Worm (Caenorhabditis elegans) whole organism, L4 larva: Measurements from ENCODE around the gene nspc-19.

Experiments used
- F10B5.3 ChIP-seq: sonication (generic microtip); optimal IDR thresholded peaks from 2 replicates; lab custom pipeline; 2016; ENCODE audit warnings: mild to moderate bottlenecking, missing genetic modification characterization, missing compliant biosample characterization
- F49E8.2 ChIP-seq: sonication (generic microtip); optimal IDR thresholded peaks from 2 replicates; lab custom pipeline; 2016; ENCODE audit warnings: missing compliant biosample characterization, mild to moderate bottlenecking, missing genetic modification characterization, borderline replicate concordance
- Y105C5A.15 ChIP-seq: fragments of 200-800 bp; sonication (Bioruptor generic); IDR thresholded peaks from 2 replicates; pipeline ENCODE4 v1.3.6; 2022; ENCODE audit warnings: missing genetic modification characterization, missing compliant biosample characterization
- Y48G9A.11 ChIP-seq: fragments of 200-800 bp; sonication (Bioruptor generic); IDR thresholded peaks from 2 replicates; pipeline ENCODE4 v1.3.6; 2022; ENCODE audit warnings: missing genetic modification reagents, missing genetic modification characterization, missing compliant biosample characterization
- Y5F2A.4 ChIP-seq: fragments of 200-800 bp; sonication (Bioruptor generic); optimal IDR thresholded peaks from 2 replicates; lab custom pipeline; 2018; ENCODE audit warnings: mild to moderate bottlenecking, missing genetic modification characterization, missing compliant biosample characterization
- Y75B8A.6 ChIP-seq: fragments of 200-800 bp; sonication (Bioruptor generic); IDR thresholded peaks from 2 replicates; pipeline ENCODE4 v1.3.6; 2022; ENCODE audit warnings: missing genetic modification reagents, missing genetic modification characterization, missing compliant biosample characterization
- aha-1 ChIP-seq: fragments of 150-350 bp; peaks from one replicate; lab custom pipeline; 2014; ENCODE audit warnings: missing biosample characterization, missing genetic modification characterization
- ceh-20 ChIP-seq: fragments of 200-800 bp; sonication (Bioruptor generic); IDR thresholded peaks from 2 replicates; pipeline ENCODE4 v1.3.6; 2022; ENCODE audit warnings: missing genetic modification reagents, missing genetic modification characterization, missing compliant biosample characterization
- ceh-62 ChIP-seq: sonication (generic microtip); optimal IDR thresholded peaks from 2 replicates; lab custom pipeline; 2017; ENCODE audit warnings: missing biosample characterization, missing genetic modification characterization
- ceh-82 ChIP-seq: sonication (generic microtip); optimal IDR thresholded peaks from 2 replicates; lab custom pipeline; 2017; ENCODE audit warnings: missing biosample characterization, missing genetic modification characterization
- cey-2 ChIP-seq: sonication (generic microtip); optimal IDR thresholded peaks from 3 replicates; lab custom pipeline; 2017; ENCODE audit warnings: missing genetic modification characterization, mild to moderate bottlenecking, missing compliant biosample characterization, antibody characterized with exemption, borderline replicate concordance; ENCODE audit not compliant: insufficient read depth
- daf-12 ChIP-seq: fragments of 150-350 bp; optimal IDR thresholded peaks from 2 replicates; lab custom pipeline; 2014; ENCODE audit warnings: missing biosample characterization, missing genetic modification reagents, missing genetic modification characterization
- dmd-6 ChIP-seq: fragments of 200-800 bp; sonication (Bioruptor generic); IDR thresholded peaks from 2 replicates; pipeline ENCODE4 v1.3.6; 2022; ENCODE audit warnings: missing genetic modification reagents, missing genetic modification characterization, missing compliant biosample characterization
- duxl-1 ChIP-seq: sonication (generic microtip); optimal IDR thresholded peaks from 2 replicates; lab custom pipeline; 2016; ENCODE audit warnings: mild to moderate bottlenecking, missing genetic modification characterization, moderate library complexity, missing compliant biosample characterization; ENCODE audit not compliant: poor library complexity
- fos-1 ChIP-seq: fragments of 150-350 bp; optimal IDR thresholded peaks from 2 replicates; lab custom pipeline; 2014; ENCODE audit warnings: missing biosample characterization, missing genetic modification characterization
- hlh-11 ChIP-seq: fragments of 200-800 bp; sonication (Bioruptor generic); optimal IDR thresholded peaks from 2 replicates; lab custom pipeline; 2018; ENCODE audit warnings: mild to moderate bottlenecking, missing genetic modification characterization, missing compliant biosample characterization
- hlh-30 ChIP-seq: sonication (generic microtip); optimal IDR thresholded peaks from 2 replicates; lab custom pipeline; 2017; ENCODE audit warnings: antibody characterized with exemption, mild to moderate bottlenecking, missing genetic modification characterization, missing compliant biosample characterization; ENCODE audit not compliant: insufficient read depth
- jun-1 ChIP-seq: fragments of 150-350 bp; optimal IDR thresholded peaks from 2 replicates; lab custom pipeline; 2014; ENCODE audit warnings: missing biosample characterization, missing genetic modification reagents, missing genetic modification characterization
- lim-7 ChIP-seq: fragments of 200-800 bp; sonication (Bioruptor generic); IDR thresholded peaks from 2 replicates; pipeline ENCODE4 v1.3.6; 2022; ENCODE audit warnings: missing genetic modification characterization, missing compliant biosample characterization
- lin-1 ChIP-seq: fragments of 200-800 bp; sonication (Bioruptor generic); IDR thresholded peaks from 2 replicates; pipeline ENCODE4 v1.3.6; 2022; ENCODE audit warnings: missing genetic modification reagents, missing genetic modification characterization, missing compliant biosample characterization
- lir-3 ChIP-seq: sonication (generic microtip); optimal IDR thresholded peaks from 2 replicates; lab custom pipeline; 2016; ENCODE audit warnings: mild to moderate bottlenecking, missing genetic modification characterization, missing compliant biosample characterization
- madf-9 ChIP-seq: fragments of 200-800 bp; sonication (Bioruptor generic); conservative IDR thresholded peaks from 2 replicates; pipeline ENCODE4 v1.3.6; 2022; ENCODE audit warnings: missing genetic modification reagents, missing genetic modification characterization, missing compliant biosample characterization
- mdl-1 ChIP-seq, 2 experiments: fragments of 150-350 bp in 1 of 2; sonication (generic microtip) in 1 of 2; optimal IDR thresholded peaks; 2 replicates each; lab custom pipeline; 2014 to 2017; ENCODE audit warnings: missing biosample characterization in 2 of 2, missing genetic modification characterization in 2 of 2
- mep-1 ChIP-seq: fragments of 150-350 bp; sonication (generic microtip); optimal IDR thresholded peaks from 3 replicates; lab custom pipeline; 2014; ENCODE audit warnings: missing biosample characterization, missing genetic modification characterization
- mxl-2 ChIP-seq: fragments of 200-800 bp; sonication (Bioruptor generic); conservative IDR thresholded peaks from 2 replicates; pipeline ENCODE4 v1.3.6; 2022; ENCODE audit warnings: missing genetic modification reagents, missing genetic modification characterization, missing compliant biosample characterization
- mxl-3 ChIP-seq: fragments of 200-800 bp; sonication (Bioruptor generic); optimal IDR thresholded peaks from 2 replicates; lab custom pipeline; 2018; ENCODE audit warnings: mild to moderate bottlenecking, missing genetic modification characterization, missing compliant biosample characterization
- nhr-102 ChIP-seq: sonication (generic microtip); optimal IDR thresholded peaks from 2 replicates; lab custom pipeline; 2016; ENCODE audit warnings: mild to moderate bottlenecking, missing genetic modification characterization, moderate library complexity, missing compliant biosample characterization
- nhr-28 ChIP-seq: fragments of 150-350 bp; optimal IDR thresholded peaks from 2 replicates; lab custom pipeline; 2014; ENCODE audit warnings: missing biosample characterization, missing genetic modification characterization
- nhr-48 ChIP-seq: sonication (generic microtip); optimal IDR thresholded peaks from 2 replicates; lab custom pipeline; 2016; ENCODE audit warnings: mild to moderate bottlenecking, missing genetic modification characterization, missing compliant biosample characterization
- pha-4 ChIP-seq, 2 experiments: fragments of 150-350 bp in 1 of 2; fragments of 200-800 bp in 1 of 2; sonication (Bioruptor generic) in 1 of 2; IDR thresholded peaks in 1 of 2; optimal IDR thresholded peaks in 1 of 2; 2 replicates each; pipeline versions ENCODE4 v1.3.6 to Lab custom; 2014 to 2022; ENCODE audit warnings: missing genetic modification characterization in 2 of 2, missing genetic modification reagents in 2 of 2, missing biosample characterization in 1 of 2, missing compliant biosample characterization in 1 of 2
- saeg-2 ChIP-seq: fragments of 200-800 bp; sonication (Bioruptor generic); IDR thresholded peaks from 2 replicates; pipeline ENCODE4 v1.3.6; 2022; ENCODE audit warnings: missing genetic modification reagents, missing genetic modification characterization, missing compliant biosample characterization
- set-16 ChIP-seq: fragments of 200-800 bp; sonication (Bioruptor generic); IDR thresholded peaks from 2 replicates; pipeline ENCODE4 v1.3.6; 2022; ENCODE audit warnings: missing genetic modification reagents, missing genetic modification characterization, missing compliant biosample characterization
- skn-1 ChIP-seq: fragments of 150-350 bp; optimal IDR thresholded peaks from 2 replicates; lab custom pipeline; 2014; ENCODE audit warnings: missing biosample characterization, missing genetic modification characterization
- tra-1 ChIP-seq: fragments of 200-800 bp; sonication (Bioruptor generic); IDR thresholded peaks from 2 replicates; pipeline ENCODE4 v1.3.6; 2022; ENCODE audit warnings: missing genetic modification reagents, missing genetic modification characterization, missing compliant biosample characterization
- unc-62 ChIP-seq, 3 experiments: fragments of 150-350 bp in 1 of 3; sonication (generic microtip); optimal IDR thresholded peaks in 2 of 3; peaks in 1 of 3; 1 replicate in 1 of 3; 2 replicates in 2 of 3; lab custom pipeline; 2014 to 2017; ENCODE audit warnings: missing biosample characterization in 3 of 3, missing genetic modification characterization in 3 of 3, missing genetic modification reagents in 3 of 3, missing genotype in 1 of 3
- zfp-2 ChIP-seq: sonication (generic microtip); optimal IDR thresholded peaks from 2 replicates; lab custom pipeline; 2016; ENCODE audit warnings: mild to moderate bottlenecking, missing genetic modification characterization, missing compliant biosample characterization
- zfp-3 ChIP-seq: fragments of 200-800 bp; sonication (Bioruptor generic); conservative IDR thresholded peaks from 2 replicates; pipeline ENCODE4 v1.3.6; 2022; ENCODE audit warnings: missing genetic modification reagents, missing genetic modification characterization, missing compliant biosample characterization
- zip-11 ChIP-seq: fragments of 200-800 bp; sonication (Bioruptor generic); IDR thresholded peaks from 2 replicates; pipeline ENCODE4 v1.3.6; 2022; ENCODE audit warnings: missing genetic modification characterization, missing compliant biosample characterization

Gene nspc-19

ce11 chrX:14505578-14506353, 22.7 kb upstream of the nspc-19 start (continued):
- TF ChIP-seq hlh-30 (tag; lab: Kevin White, UChicago) (peak; percentile 78), madf-9 (no peak), lim-7 (GFP tag; lab: Robert Waterston, UW) (0 out of 2 replicates have a peak, but pooled peaks have one; percentile 45), zip-11 (GFP tag; lab: Robert Waterston, UW) (no peak), F10B5.3 (tag; lab: Kevin White, UChicago) (no peak), ceh-82 (no peak), Y75B8A.6 (GFP tag; lab: Robert Waterston, UW) (no peak), zfp-2 (tag; lab: Kevin White, UChicago) (no peak), cey-2 (tag; lab: Kevin White, UChicago) (peak; percentile 31), Y48G9A.11 (GFP tag; lab: Robert Waterston, UW) (no peak), lin-1 (peak; percentile 65), F49E8.2 (tag; lab: Kevin White, UChicago) (no peak), mxl-3 (GFP tag; lab: Kevin White, UChicago) (peak; percentile 90), pha-4 (GFP tag; IDR thresholded peaks at IDR 0.05; lab: Robert Waterston, UW) (no peak; the same call in 1 of the 2 replicates), pha-4 (tag; optimal IDR thresholded peaks at IDR 0.05; lab: Kevin White, UChicago) (peak; percentile 11), ceh-62 (tag; lab: Kevin White, UChicago) (no peak), jun-1 (tag; lab: Kevin White, UChicago) (no peak), set-16 (GFP tag; lab: Robert Waterston, UW) (peak; percentile 68), mxl-2 (GFP tag; lab: Robert Waterston, UW) (0 out of 2 replicates have a peak, but pooled peaks have one; percentile 23), duxl-1 (no peak), Y5F2A.4 (GFP tag; lab: Kevin White, UChicago) (no peak), saeg-2 (no peak), lir-3 (tag; lab: Kevin White, UChicago) (no peak), zfp-3 (GFP tag; lab: Robert Waterston, UW) (no peak), skn-1 (tag; lab: Kevin White, UChicago) (no peak), fos-1 (tag; lab: Kevin White, UChicago) (no peak)
- TF ChIP-seq, all 104 proteins: peak for 34

ce11 chrX:14507992-14508391, 20.5 kb upstream of the nspc-19 start:
- TF ChIP-seq tra-1 (GFP tag; lab: Robert Waterston, UW) (0 out of 2 replicates have a peak, but pooled peaks have one; percentile 40), unc-62 (GFP tag; optimal IDR thresholded peaks at IDR 0.05 in 1 of 2; lab: Kevin White, UChicago) (peak in 1 of 2 experiments; percentile 8), unc-62 (tag; optimal IDR thresholded peaks at IDR 0.05; lab: Kevin White, UChicago) (no peak), set-16 (GFP tag; lab: Robert Waterston, UW) (0 out of 2 replicates have a peak, but pooled peaks have one; percentile 11), dmd-6 (GFP tag; lab: Robert Waterston, UW) (peak; percentile 59), nhr-28 (tag; lab: Kevin White, UChicago) (peak; percentile 48), nhr-48 (tag; lab: Kevin White, UChicago) (peak; percentile 38), Y105C5A.15 (GFP tag; lab: Robert Waterston, UW) (no peak), aha-1 (peak; percentile 90), mdl-1 (tag; optimal IDR thresholded peaks at IDR 0.05; lab: Kevin White, UChicago) (peak in 1 of 2 experiments; percentile 43), mep-1 (tag; lab: Kevin White, UChicago) (no peak), nhr-102 (tag; lab: Kevin White, UChicago) (no peak), daf-12 (tag; lab: Kevin White, UChicago) (no peak), ceh-20 (GFP tag; lab: Robert Waterston, UW) (0 out of 2 replicates have a peak, but pooled peaks have one; percentile 28), hlh-30 (tag; lab: Kevin White, UChicago) (peak; percentile 37), mxl-3 (GFP tag; lab: Kevin White, UChicago) (peak; percentile 73), hlh-11 (tag; lab: Kevin White, UChicago) (peak; percentile 46), cey-2 (tag; lab: Kevin White, UChicago) (no peak)
- TF ChIP-seq, all 104 proteins: peak for 12
